Fruit fly (Drosophila melanogaster) whole organism, pupa: Measurements from ENCODE around the gene Gorab.

Experiments used
- CG9948 ChIP-seq: fragments of 200-800 bp; sonication (Bioruptor generic); optimal IDR thresholded peaks from 2 replicates; lab custom pipeline; 2018; ENCODE audit warnings: missing biosample characterization, mild to moderate bottlenecking, missing genetic modification characterization, moderate library complexity
- Snoo ChIP-seq: fragments of 200-800 bp; sonication (Bioruptor generic); optimal IDR thresholded peaks from 3 replicates; lab custom pipeline; 2017; ENCODE audit warnings: missing biosample characterization, mild to moderate bottlenecking, missing genetic modification characterization, inconsistent platforms

DNA sequence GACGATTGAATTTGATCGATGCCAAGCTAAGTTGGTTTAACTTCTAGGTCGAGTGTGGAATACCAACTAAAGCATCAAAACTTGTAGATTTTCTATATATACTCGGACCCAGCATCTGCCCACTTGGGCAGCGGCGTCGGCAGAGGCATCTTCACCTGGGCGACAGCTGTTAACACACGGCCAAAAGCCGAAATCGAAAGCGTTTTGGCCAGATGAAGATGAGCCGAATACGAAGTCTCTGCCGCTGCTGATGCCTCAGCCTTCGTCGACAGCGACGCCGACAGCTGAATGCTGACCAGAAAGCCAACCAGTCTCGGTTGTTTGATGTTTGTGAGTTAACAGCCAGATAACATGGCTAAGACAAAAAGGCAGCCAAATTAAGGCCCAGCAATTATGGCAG is 39.7 kb downstream of the Gorab start, which contains the start of gene CG13731:
- TF ChIP-seq CG9948 (tag; lab: Kevin White, UChicago) (no peak), Snoo (tag; lab: Kevin White, UChicago) (no peak)
